Worm (Caenorhabditis elegans): ENCODE measurements around the gene R02D5.10.

R02D5.10 gene

DNA sequence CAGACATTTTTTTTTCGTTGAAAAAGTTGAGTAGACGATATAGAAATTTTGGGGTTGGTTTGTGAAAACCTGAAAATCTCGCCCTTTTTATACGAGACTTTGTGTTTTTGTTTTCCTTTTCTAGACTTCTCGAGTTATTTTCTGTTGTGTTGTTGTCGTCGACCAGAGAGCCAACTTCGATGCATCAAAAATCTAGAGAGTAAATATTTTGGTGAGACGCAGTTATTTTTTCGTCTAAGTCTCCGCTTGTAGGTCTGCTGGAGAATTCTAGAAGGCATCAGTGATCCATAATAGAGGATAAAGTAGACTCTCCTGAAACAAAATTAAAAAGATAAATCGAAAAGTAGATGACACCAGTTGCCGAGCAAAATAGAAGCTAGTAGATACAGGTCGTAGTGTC is 17.7 kb upstream of the R02D5.10 start, which contains the start of gene F08H9.4:
TSS of gene F08H9.4 (minus strand) at position 61 of the 400 bp plus-strand sequence.
- TF ChIP-seq F39B2.1 (GFP tag; IDR thresholded peaks at IDR 0.05) (no peak), hmg-1.2 (GFP tag; IDR thresholded peaks at IDR 0.05) (no peak), somi-1 (GFP tag; optimal IDR thresholded peaks at IDR 0.05) (no peak), egl-18 (GFP tag; IDR thresholded peaks at IDR 0.05) (no peak), let-607 (tag; optimal IDR thresholded peaks at IDR 0.05) (no peak), ztf-18 (tag; optimal IDR thresholded peaks at IDR 0.05) (no peak), lir-1 (GFP tag; conservative IDR thresholded peaks at IDR 0.05) (no peak), cebp-1 (GFP tag; IDR thresholded peaks at IDR 0.05) (no peak), cebp-1 (tag; optimal IDR thresholded peaks at IDR 0.05) (no peak), ets-4 (GFP tag; optimal IDR thresholded peaks at IDR 0.05) (no peak), ceh-27 (GFP tag; optimal IDR thresholded peaks at IDR 0.05) (no peak), repo-1 (tag; optimal IDR thresholded peaks at IDR 0.05) (no peak), ceh-40 (GFP tag; IDR thresholded peaks at IDR 0.05) (no peak), T07F8.4 (tag; optimal IDR thresholded peaks at IDR 0.05) (no peak)

DNA sequence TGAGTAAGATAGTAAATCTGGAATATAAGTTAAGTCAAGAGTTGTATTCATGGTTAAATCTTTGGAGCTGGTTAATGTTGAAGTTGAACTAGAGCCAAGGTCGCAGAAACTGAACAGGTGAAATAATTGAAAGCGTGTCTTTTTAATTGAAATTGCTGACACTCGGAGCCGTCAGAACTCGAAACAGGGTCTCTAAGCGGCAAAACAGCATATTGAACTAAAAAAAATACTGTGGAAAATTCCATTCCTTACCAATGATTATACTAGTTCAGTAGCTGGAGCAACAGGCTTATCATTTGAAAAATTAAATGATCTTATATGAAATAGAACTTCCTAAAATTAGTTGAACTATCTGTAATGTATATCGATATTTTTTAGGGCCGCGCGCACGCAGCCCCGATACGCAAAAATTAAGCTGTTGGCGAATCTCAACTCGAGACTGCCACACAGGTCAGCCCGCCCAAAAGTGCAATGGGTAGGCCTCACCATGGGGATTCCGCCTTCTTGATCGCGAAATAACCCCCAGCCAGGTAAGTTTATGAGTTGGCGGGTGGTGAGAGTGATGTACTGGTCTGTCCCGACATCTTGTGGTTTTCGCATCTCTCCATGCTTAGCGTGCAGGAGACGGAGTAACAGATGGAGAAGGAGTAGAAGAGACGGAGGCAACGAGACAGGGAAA is 13.8 kb upstream of the R02D5.10 start, which contains the start of gene srz-97:
TSS of gene srz-97 (minus strand) at position 51 of the 679 bp plus-strand sequence.
- TF ChIP-seq Y53G8AR.9 (GFP tag; conservative IDR thresholded peaks at IDR 0.05) (0 out of 2 replicates have a peak, but pooled peaks have one; percentile 61), athp-1 (tag; optimal IDR thresholded peaks at IDR 0.05) (peak; percentile 15), F37B4.10 (GFP tag; IDR thresholded peaks at IDR 0.05) (0 out of 2 replicates have a peak, but pooled peaks have one; percentile 73), nfya-1 (tag; optimal IDR thresholded peaks at IDR 0.05; ENCODE audit: borderline replicate concordance, insufficient read depth) (no peak), snpc-4 (GFP tag; optimal IDR thresholded peaks at IDR 0.05) (peak; percentile 94), snpc-4 (tag; optimal IDR thresholded peaks at IDR 0.05) (peak; percentile 93 to 99 (median 98)), ceh-40 (GFP tag; IDR thresholded peaks at IDR 0.05) (0 out of 2 replicates have a peak, but pooled peaks have one; percentile 15), ceh-100 (GFP tag; IDR thresholded peaks at IDR 0.05) (0 out of 2 replicates have a peak, but pooled peaks have one; percentile 42), ZK185.1 (tag; optimal IDR thresholded peaks at IDR 0.05; ENCODE audit: poor library complexity, severe bottlenecking) (peak; percentile 13), sdz-38 (tag; optimal IDR thresholded peaks at IDR 0.05) (no peak), hmg-1.2 (GFP tag; IDR thresholded peaks at IDR 0.05) (peak; percentile 93), B0261.1 (tag; optimal IDR thresholded peaks at IDR 0.05) (peak; percentile 17), tbp1 (GFP tag; optimal IDR thresholded peaks at IDR 0.05) (peak; percentile 74), let-607 (tag; optimal IDR thresholded peaks at IDR 0.05) (no peak), ceh-79 (tag; optimal IDR thresholded peaks at IDR 0.05) (no peak), sptf-2 (GFP tag; optimal IDR thresholded peaks at IDR 0.05) (no peak), F49E8.2 (tag; optimal IDR thresholded peaks at IDR 0.05; ENCODE audit: insufficient read depth) (peak; percentile 65), D2030.7 (GFP tag; IDR thresholded peaks at IDR 0.05) (peak; percentile 75), madf-10 (tag; optimal IDR thresholded peaks at IDR 0.05) (peak; percentile 12), hsf-1 (GFP tag; IDR thresholded peaks at IDR 0.05) (0 out of 2 replicates have a peak, but pooled peaks have one; percentile 25), die-1 (tag; optimal IDR thresholded peaks at IDR 0.05) (peak; percentile 32), Y56A3A.18 (GFP tag; IDR thresholded peaks at IDR 0.05) (peak; percentile 48; the same call in 1 of the 2 replicates), nfyb-1 (GFP tag; IDR thresholded peaks at IDR 0.05) (peak; percentile 65), ekl-4 (GFP tag; IDR thresholded peaks at IDR 0.05) (peak; percentile 37; the same call in 1 of the 2 replicates), egl-44 (GFP tag; IDR thresholded peaks at IDR 0.05) (0 out of 2 replicates have a peak, but pooled peaks have one; percentile 29), tlf-1 (GFP tag; optimal IDR thresholded peaks at IDR 0.05) (no peak), snpc-1.1 (tag; optimal IDR thresholded peaks at IDR 0.05; ENCODE audit: insufficient read depth) (peak; percentile 93), bed-2 (GFP tag; IDR thresholded peaks at IDR 0.05) (peak; percentile 37; the same call in 1 of the 2 replicates), xnd-1 (tag; optimal IDR thresholded peaks at IDR 0.05) (peak; percentile 21), dox-1 (GFP tag; IDR thresholded peaks at IDR 0.05) (peak; percentile 88), snpc-3.4 (tag; optimal IDR thresholded peaks at IDR 0.05) (peak; percentile 39), snpc-1.3 (tag; optimal IDR thresholded peaks at IDR 0.05; ENCODE audit: insufficient read depth) (peak; percentile 39), madf-3 (GFP tag; IDR thresholded peaks at IDR 0.05) (no peak)

Data from whole organism, young adult.